Fruit fly (Drosophila melanogaster) S2 (cell line): ENCODE measurements around the gene Sfp78E.

Experiments used
- CG8478 ChIP-seq: fragments of >200 bp; optimal IDR thresholded peaks from 2 replicates; lab custom pipeline; 2018
- CTCF ChIP-seq, 2 experiments: fragments of >200 bp; optimal IDR thresholded peaks; 2 replicates each; lab custom pipeline; 2018

Sfp78E gene

DNA sequence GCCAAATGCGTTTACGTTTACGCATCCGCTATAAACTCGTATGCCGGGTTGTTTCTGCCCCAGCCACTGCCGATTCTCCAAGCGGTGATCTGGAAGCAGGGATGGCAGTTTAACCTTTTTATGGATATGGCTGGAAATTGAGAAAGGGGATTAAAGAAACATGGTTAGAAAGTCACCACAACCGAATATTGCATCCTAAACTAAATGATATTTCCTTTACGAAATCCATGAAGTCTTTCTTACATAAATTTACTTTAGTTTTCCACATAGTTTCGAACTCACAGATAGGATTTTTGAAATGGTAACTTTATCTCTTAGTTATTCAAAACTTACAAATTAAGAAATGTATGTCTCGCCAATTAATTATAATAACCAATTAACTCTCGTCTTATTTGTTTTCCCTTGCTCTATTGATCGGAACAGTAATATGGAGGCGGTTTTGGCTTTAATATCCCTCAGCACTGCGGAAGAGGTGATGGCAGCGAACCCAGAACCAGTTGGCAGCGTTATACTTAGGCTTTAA lies 4.8 kb upstream of the Sfp78E start:
- TF ChIP-seq CTCF (optimal IDR thresholded peaks at IDR 0.05; lab: Kevin White, UChicago) (no peak), CG8478 (lab: Kevin White, UChicago) (no peak)

dm6 chr3L:21685753-21686152 lies 1.9 kb upstream of the Sfp78E start:
- TF ChIP-seq CG8478 (lab: Kevin White, UChicago) (no peak), CTCF (optimal IDR thresholded peaks at IDR 0.05; lab: Kevin White, UChicago) (no peak)

- TF ChIP-seq CTCF (optimal IDR thresholded peaks at IDR 0.05; lab: Kevin White, UChicago) (no peak), CG8478 (lab: Kevin White, UChicago) (no peak)
These were observed 4.2 kb downstream of the Sfp78E start, which contains the start of the genes Als2 and CG11248 for dm6 chr3L:21679687-21680086. Gene Als2 (minus strand): TSS chr3L:21679755. Gene CG11248 (plus strand): TSS chr3L:21680050.

DNA sequence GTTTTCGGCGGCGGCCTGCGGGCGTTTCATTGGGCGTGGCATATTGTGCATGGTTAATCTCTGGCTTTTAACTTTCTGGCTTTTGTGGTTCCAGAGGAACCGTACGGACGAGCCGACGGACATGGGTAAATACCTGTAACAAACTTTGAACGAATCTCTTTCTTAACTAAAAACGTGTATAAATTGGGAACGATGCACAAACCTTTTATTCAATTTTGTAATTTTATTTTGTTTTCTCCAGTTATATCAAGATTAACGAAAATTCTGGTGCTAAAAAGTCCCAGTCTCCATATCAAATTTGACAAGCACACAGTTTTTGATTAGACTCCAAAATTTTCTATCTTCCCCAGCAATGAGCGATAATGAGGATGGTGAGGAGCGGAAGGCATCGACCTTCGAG lies 12.0 kb downstream of the Sfp78E start, which contains the start of gene CG11249:
Gene CG11249 (plus strand): TSS at position 301 of the 400 bp plus-strand sequence.
- no peak for TF ChIP-seq CTCF (optimal IDR thresholded peaks at IDR 0.05; lab: Kevin White, UChicago)
- no peak for TF ChIP-seq CG8478 (lab: Kevin White, UChicago)

- TF ChIP-seq CTCF (optimal IDR thresholded peaks at IDR 0.05; lab: Kevin White, UChicago) (no peak), CG8478 (lab: Kevin White, UChicago) (no peak)
These were observed 16.3 kb downstream of the Sfp78E start for dm6 chr3L:21667530-21667929.

dm6 chr3L:21666880-21667279 lies 17.0 kb downstream of the Sfp78E start, which contains the start of gene Cpr78E:
Gene Cpr78E (minus strand): TSS chr3L:21666980.
- no peak for TF ChIP-seq CTCF (optimal IDR thresholded peaks at IDR 0.05; lab: Kevin White, UChicago)
- TF ChIP-seq CG8478 (lab: Kevin White, UChicago), result no peak

dm6 chr3L:21652768-21653167 lies 31.1 kb downstream of the Sfp78E start:
- TF ChIP-seq CTCF (optimal IDR thresholded peaks at IDR 0.05; lab: Kevin White, UChicago), result peak; percentile 98 to 100
- TF ChIP-seq CG8478 (lab: Kevin White, UChicago), result no peak

DNA sequence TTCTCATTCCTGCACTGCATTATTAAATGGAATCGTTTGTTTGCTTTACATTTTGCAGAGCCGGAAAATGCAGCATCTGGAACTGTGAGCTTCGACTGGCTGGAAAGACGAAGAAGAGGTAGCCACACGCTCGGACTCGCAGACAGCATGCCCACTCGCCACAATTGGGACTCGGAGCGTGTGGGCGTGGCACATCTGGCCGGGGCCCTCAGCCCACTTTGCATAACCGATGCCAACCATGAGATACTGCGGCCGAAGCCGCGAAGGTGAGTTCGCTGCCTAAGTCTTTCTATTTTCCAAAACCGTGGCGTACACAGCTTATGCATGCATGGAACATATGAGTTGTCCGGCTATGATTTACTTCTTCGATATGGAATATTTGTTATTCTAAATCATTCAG lies 31.7 kb downstream of the Sfp78E start:
- TF ChIP-seq CG8478 (lab: Kevin White, UChicago) (no peak), CTCF (optimal IDR thresholded peaks at IDR 0.05; lab: Kevin White, UChicago) (no peak)

DNA sequence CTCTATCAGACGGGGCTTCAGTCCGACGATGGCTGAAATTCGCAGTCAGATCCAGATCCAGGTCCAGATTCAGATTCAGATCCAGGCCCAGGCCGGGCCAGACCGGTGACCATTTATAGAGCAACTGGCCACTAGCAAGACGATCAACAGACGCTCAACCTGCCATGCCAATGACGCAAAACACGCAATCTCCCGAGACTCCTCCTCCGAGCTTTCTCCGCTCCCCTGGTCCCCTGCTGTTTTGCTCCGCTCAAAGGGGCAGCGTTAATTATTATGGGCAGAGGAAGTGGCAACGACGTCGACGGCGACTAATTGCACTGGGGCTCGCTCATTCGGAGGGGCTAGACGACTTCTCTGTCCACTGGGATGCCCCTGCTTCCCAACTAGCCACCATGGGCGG lies 32.4 kb downstream of the Sfp78E start:
- no peak for TF ChIP-seq CTCF (optimal IDR thresholded peaks at IDR 0.05; lab: Kevin White, UChicago)
- TF ChIP-seq CG8478 (lab: Kevin White, UChicago), result no peak

DNA sequence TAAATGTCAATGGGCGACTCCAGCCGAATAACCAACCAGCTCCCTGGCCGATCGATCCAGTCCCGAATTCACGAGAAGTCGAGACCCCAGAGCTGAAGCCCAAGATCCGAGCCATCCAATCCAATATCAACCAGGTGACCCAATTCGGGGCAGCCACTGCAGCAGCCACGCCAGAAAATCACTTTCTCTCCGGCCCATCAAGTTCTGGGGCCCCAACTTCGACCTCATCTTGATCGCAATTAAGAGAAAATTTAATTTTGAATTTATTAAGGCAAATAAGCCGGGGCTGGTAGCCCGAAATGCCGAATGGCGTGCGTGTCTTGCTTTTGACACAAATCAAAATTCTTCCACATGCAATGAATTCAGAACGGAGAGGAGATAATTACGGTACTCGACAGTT lies 36.0 kb downstream of the Sfp78E start:
- TF ChIP-seq CTCF (optimal IDR thresholded peaks at IDR 0.05; lab: Kevin White, UChicago), result no peak
- no peak for TF ChIP-seq CG8478 (lab: Kevin White, UChicago)

DNA sequence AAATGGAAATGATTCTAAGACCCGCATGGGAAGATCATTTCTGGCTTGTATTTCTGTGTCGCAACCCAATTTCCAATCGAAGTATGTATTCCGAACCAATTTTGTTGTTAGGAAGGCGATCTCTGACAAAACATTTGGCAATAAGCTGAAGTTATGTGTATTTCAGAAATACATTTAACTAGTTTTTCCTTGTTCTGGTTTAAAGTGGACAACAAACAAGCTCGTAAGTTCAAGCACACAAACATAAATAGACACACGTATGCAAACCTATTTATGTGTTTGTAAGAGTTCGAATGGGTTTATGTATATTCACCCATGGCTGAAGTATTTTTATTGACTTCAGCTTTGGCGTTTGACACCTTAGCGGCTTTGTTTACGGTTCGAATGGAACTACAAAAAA lies 38.0 kb downstream of the Sfp78E start:
- no peak for TF ChIP-seq CTCF (optimal IDR thresholded peaks at IDR 0.05; lab: Kevin White, UChicago)
- no peak for TF ChIP-seq CG8478 (lab: Kevin White, UChicago)

dm6 chr3L:21644607-21645006 lies 39.2 kb downstream of the Sfp78E start, which contains the start of gene CG43980:
Gene CG43980 (plus strand): TSS chr3L:21644958.
- TF ChIP-seq CG8478 (lab: Kevin White, UChicago), result no peak
- no peak for TF ChIP-seq CTCF (optimal IDR thresholded peaks at IDR 0.05; lab: Kevin White, UChicago)

DNA sequence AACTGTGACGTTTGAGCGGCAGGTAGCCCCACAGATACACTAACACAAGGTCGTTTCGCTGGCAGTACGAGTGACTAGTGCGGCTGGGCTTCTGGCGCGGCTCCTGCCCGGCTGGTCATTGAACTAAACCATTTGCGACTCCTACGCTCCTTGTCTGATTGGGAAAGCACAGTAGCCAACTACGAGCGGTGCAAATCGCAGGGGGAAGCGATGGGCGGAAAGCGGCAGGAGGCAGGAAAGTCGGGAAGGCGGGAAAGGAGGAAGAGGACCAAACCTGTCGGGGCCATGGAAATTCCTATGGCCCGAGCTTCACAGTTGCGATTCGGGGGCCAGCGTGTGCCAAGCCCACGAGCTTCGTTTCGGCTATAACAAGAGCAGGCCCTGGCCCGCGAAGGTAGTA lies 39.7 kb downstream of the Sfp78E start:
- no peak for TF ChIP-seq CTCF (optimal IDR thresholded peaks at IDR 0.05; lab: Kevin White, UChicago)
- TF ChIP-seq CG8478 (lab: Kevin White, UChicago), result no peak

DNA sequence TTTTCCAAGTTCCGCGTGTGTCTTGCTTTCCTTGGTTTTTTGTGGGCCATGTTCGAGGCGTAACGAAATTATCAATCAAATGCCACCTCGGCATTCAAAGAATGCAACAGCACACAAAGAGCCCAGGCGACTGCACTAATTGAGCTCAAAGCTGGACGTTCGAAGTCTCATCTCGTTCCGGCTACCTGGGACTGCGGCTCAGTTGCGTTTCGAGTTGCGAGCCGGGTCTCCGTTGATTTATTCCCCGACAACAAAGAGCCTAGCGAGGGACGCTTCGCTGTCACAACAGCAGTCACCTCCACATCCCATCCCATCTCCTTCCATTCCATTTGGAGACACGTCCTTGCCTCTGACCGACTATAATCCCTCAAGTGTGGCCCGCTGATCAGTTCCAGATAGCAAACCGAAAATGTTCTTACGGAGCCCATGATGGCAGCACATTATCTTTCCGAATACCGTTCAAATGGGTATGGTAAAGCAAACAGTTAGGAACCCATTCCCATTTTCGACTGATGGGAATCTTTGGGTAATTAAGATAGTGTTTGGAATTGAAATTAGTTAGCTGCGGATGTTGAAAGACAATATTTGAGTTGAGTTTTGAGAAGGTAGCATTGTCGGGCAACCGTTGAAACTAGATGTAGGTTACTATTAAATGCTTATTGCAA lies 40.8 kb downstream of the Sfp78E start:
- TF ChIP-seq CG8478 (lab: Kevin White, UChicago) (no peak), CTCF (optimal IDR thresholded peaks at IDR 0.05; lab: Kevin White, UChicago) (no peak)

dm6 chr3L:21640815-21641214 lies 43.0 kb downstream of the Sfp78E start, which contains the start of gene Atox1:
Gene Atox1 (plus strand): TSS chr3L:21640995.
- TF ChIP-seq CG8478 (lab: Kevin White, UChicago) (no peak), CTCF (optimal IDR thresholded peaks at IDR 0.05; lab: Kevin White, UChicago) (peak; percentile 79 to 81)
